Fruit fly (Drosophila melanogaster) whole organism, embryonic: ENCODE measurements around the gene Cyp28d2.
A peak's percentile ranks its signal among the peaks of the same experiment; 100 is the strongest.

ENCODE experiments used
- Atf-2 ChIP-seq: fragments of 200-800 bp; sonication (Bioruptor generic); optimal IDR thresholded peaks from 2 replicates; lab custom pipeline; 2016; ENCODE audit warnings: missing biosample characterization, missing genetic modification characterization
- B-H1 ChIP-seq: fragments of 200-800 bp; sonication (Bioruptor generic); IDR thresholded peaks from 3 replicates; pipeline ENCODE4 v1.3.6; 2022; ENCODE audit warnings: missing biosample characterization, missing genetic modification characterization
- CG10147 ChIP-seq: fragments of 200-800 bp; sonication (Bioruptor generic); optimal IDR thresholded peaks from 2 replicates; lab custom pipeline; 2019; ENCODE audit warnings: missing biosample characterization, mild to moderate bottlenecking, missing genetic modification characterization, moderate library complexity
- CG12219 ChIP-seq: fragments of 200-800 bp; sonication (Bioruptor generic); optimal IDR thresholded peaks from 3 replicates; lab custom pipeline; 2018; ENCODE audit warnings: missing biosample characterization, mild to moderate bottlenecking, missing genetic modification characterization
- CG12942 ChIP-seq: fragments of 200-800 bp; sonication (Bioruptor generic); optimal IDR thresholded peaks from 3 replicates; lab custom pipeline; 2016; ENCODE audit warnings: missing biosample characterization, missing genetic modification characterization
- CG13296 ChIP-seq: fragments of 200-800 bp; sonication (Bioruptor generic); optimal IDR thresholded peaks from 3 replicates; lab custom pipeline; 2018; ENCODE audit warnings: missing biosample characterization, mild to moderate bottlenecking, missing genetic modification characterization
- CG15073 ChIP-seq: fragments of 200-800 bp; sonication (Bioruptor generic); optimal IDR thresholded peaks from 2 replicates; lab custom pipeline; 2016; ENCODE audit warnings: missing biosample characterization, missing genetic modification characterization
- CG17385 ChIP-seq: fragments of 200-800 bp; sonication (Bioruptor generic); optimal IDR thresholded peaks from 3 replicates; lab custom pipeline; 2018; ENCODE audit warnings: missing biosample characterization, mild to moderate bottlenecking, missing genetic modification characterization
- CG18599 ChIP-seq: fragments of 200-800 bp; sonication (Bioruptor generic); optimal IDR thresholded peaks from 3 replicates; lab custom pipeline; 2017; ENCODE audit warnings: missing biosample characterization, missing genetic modification characterization, mild to moderate bottlenecking, moderate library complexity, missing genetic modification reagents
- CG2199 ChIP-seq: fragments of 200-800 bp; sonication (Bioruptor generic); IDR thresholded peaks from 3 replicates; pipeline ENCODE4 v1.3.6; 2022; ENCODE audit warnings: missing biosample characterization, missing genetic modification characterization
- CG2202 ChIP-seq: fragments of 200-800 bp; sonication (Bioruptor generic); optimal IDR thresholded peaks from 2 replicates; lab custom pipeline; 2018; ENCODE audit warnings: missing biosample characterization, mild to moderate bottlenecking, missing genetic modification characterization
- CG30431 ChIP-seq: fragments of 200-800 bp; sonication (Bioruptor generic); optimal IDR thresholded peaks from 2 replicates; lab custom pipeline; 2017; ENCODE audit warnings: missing biosample characterization, missing genetic modification characterization
- CG34376 ChIP-seq: fragments of 200-800 bp; sonication (Bioruptor generic); optimal IDR thresholded peaks from 2 replicates; lab custom pipeline; 2018; ENCODE audit warnings: missing biosample characterization, mild to moderate bottlenecking, missing genetic modification characterization
- CG42726 ChIP-seq: fragments of 200-800 bp; sonication (Bioruptor generic); IDR thresholded peaks from 2 replicates; pipeline ENCODE4 v1.3.6; 2022; ENCODE audit warnings: missing biosample characterization, missing genetic modification characterization; ENCODE audit not compliant: partially characterized antibody
- CG43689 ChIP-seq: fragments of 200-800 bp; sonication (Bioruptor generic); IDR thresholded peaks from 2 replicates; pipeline ENCODE4 v1.3.6; 2022; ENCODE audit warnings: missing biosample characterization, missing genetic modification characterization
- CG7372 ChIP-seq: fragments of 200-800 bp; sonication (Bioruptor generic); IDR thresholded peaks from 2 replicates; pipeline ENCODE4 v1.3.6; 2022; ENCODE audit warnings: missing biosample characterization, missing genetic modification characterization
- CG7786 ChIP-seq: fragments of 200-800 bp; sonication (Bioruptor generic); optimal IDR thresholded peaks from 2 replicates; lab custom pipeline; 2016; ENCODE audit warnings: missing biosample characterization, missing genetic modification characterization
- CG8281 ChIP-seq: fragments of 200-800 bp; sonication (Bioruptor generic); optimal IDR thresholded peaks from 2 replicates; lab custom pipeline; 2018; ENCODE audit warnings: missing biosample characterization, mild to moderate bottlenecking, missing genetic modification characterization, moderate library complexity
- CG8388 ChIP-seq: fragments of 200-800 bp; sonication (Bioruptor generic); optimal IDR thresholded peaks from 2 replicates; lab custom pipeline; 2019; ENCODE audit warnings: missing biosample characterization, mild to moderate bottlenecking, missing genetic modification characterization, moderate library complexity
- CG9609 ChIP-seq: fragments of 200-800 bp; sonication (Bioruptor generic); optimal IDR thresholded peaks from 3 replicates; lab custom pipeline; 2016; ENCODE audit warnings: missing biosample characterization, missing genetic modification characterization
- CTCF ChIP-seq: fragments of 200-800 bp; sonication (Bioruptor generic); optimal IDR thresholded peaks from 2 replicates; lab custom pipeline; 2017; ENCODE audit warnings: missing biosample characterization, mild to moderate bottlenecking, missing genetic modification characterization, moderate library complexity
- D ChIP-seq, 2 experiments: fragments of 200-800 bp in 1 of 2; fragments of >200 bp in 1 of 2; sonication (Bioruptor generic) in 1 of 2; optimal IDR thresholded peaks; 2 replicates in 1 of 2; 3 replicates in 1 of 2; lab custom pipeline; 2017; ENCODE audit warnings: mild to moderate bottlenecking in 1 of 2, missing biosample characterization in 1 of 2, missing genetic modification characterization in 1 of 2, missing genetic modification reagents in 1 of 2
- D19B ChIP-seq: fragments of 200-800 bp; sonication (Bioruptor generic); optimal IDR thresholded peaks from 2 replicates; lab custom pipeline; 2017; ENCODE audit warnings: missing biosample characterization, mild to moderate bottlenecking, missing genetic modification characterization
- Dp ChIP-seq: fragments of 200-800 bp; sonication (Bioruptor generic); optimal IDR thresholded peaks from 2 replicates; lab custom pipeline; 2018; ENCODE audit warnings: missing biosample characterization, mild to moderate bottlenecking, missing genetic modification characterization, moderate library complexity
- HLH3B ChIP-seq: fragments of 200-800 bp; sonication (Bioruptor generic); IDR thresholded peaks from 2 replicates; pipeline ENCODE4 v1.3.6; 2022; ENCODE audit warnings: missing biosample characterization, missing genetic modification characterization
- HLH4C ChIP-seq: fragments of 200-800 bp; sonication (Bioruptor generic); IDR thresholded peaks from 3 replicates; pipeline ENCODE4 v1.3.6; 2022; ENCODE audit warnings: missing biosample characterization, missing genetic modification characterization; ENCODE audit not compliant: partially characterized antibody
- HLH54F ChIP-seq: fragments of 200-800 bp; sonication (Bioruptor generic); optimal IDR thresholded peaks from 3 replicates; lab custom pipeline; 2016; ENCODE audit warnings: missing biosample characterization, missing genetic modification characterization
- HLHmδ ChIP-seq: fragments of 200-800 bp; sonication (Bioruptor generic); optimal IDR thresholded peaks from 2 replicates; lab custom pipeline; 2018; ENCODE audit warnings: missing biosample characterization, mild to moderate bottlenecking, missing genetic modification characterization, moderate library complexity
- Lhr ChIP-seq: fragments of 200-800 bp; sonication (Bioruptor generic); optimal IDR thresholded peaks from 3 replicates; lab custom pipeline; 2017; ENCODE audit warnings: mild to moderate bottlenecking, missing biosample characterization, missing genetic modification reagents, missing genetic modification characterization
- Meics ChIP-seq: fragments of 200-800 bp; sonication (Bioruptor generic); optimal IDR thresholded peaks from 2 replicates; lab custom pipeline; 2017; ENCODE audit warnings: missing biosample characterization, mild to moderate bottlenecking, missing genetic modification characterization
- Side ChIP-seq: fragments of 200-800 bp; sonication (Bioruptor generic); optimal IDR thresholded peaks from 2 replicates; lab custom pipeline; 2016; ENCODE audit warnings: missing biosample characterization, missing genetic modification characterization
- Sin3A ChIP-seq: fragments of >200 bp; optimal IDR thresholded peaks from 2 replicates; lab custom pipeline; 2018
- Six4 ChIP-seq: fragments of 200-800 bp; sonication (Bioruptor generic); optimal IDR thresholded peaks from 2 replicates; lab custom pipeline; 2016; ENCODE audit warnings: missing biosample characterization, missing genetic modification characterization
- Sry-β ChIP-seq: fragments of 200-800 bp; sonication (Bioruptor generic); optimal IDR thresholded peaks from 2 replicates; lab custom pipeline; 2018; ENCODE audit warnings: missing biosample characterization, mild to moderate bottlenecking, missing genetic modification characterization, moderate library complexity
- TFAM ChIP-seq: fragments of 200-800 bp; sonication (Bioruptor generic); optimal IDR thresholded peaks from 2 replicates; lab custom pipeline; 2017; ENCODE audit warnings: missing biosample characterization, missing genetic modification characterization, inconsistent platforms
- YL-1 ChIP-seq: fragments of 200-800 bp; sonication (Bioruptor generic); optimal IDR thresholded peaks from 3 replicates; lab custom pipeline; 2017; ENCODE audit warnings: missing biosample characterization, mild to moderate bottlenecking, missing genetic modification characterization
- bbx ChIP-seq: fragments of 200-800 bp; sonication (Bioruptor generic); IDR thresholded peaks from 2 replicates; pipeline ENCODE4 v1.3.6; 2022; ENCODE audit warnings: missing biosample characterization, missing genetic modification characterization; ENCODE audit not compliant: partially characterized antibody
- chif ChIP-seq, 2 experiments: fragments of 200-800 bp; sonication (Bioruptor generic); optimal IDR thresholded peaks; 3 replicates each; lab custom pipeline; 2016; ENCODE audit warnings: missing biosample characterization in 2 of 2, missing genetic modification characterization in 2 of 2
- croc ChIP-seq: fragments of 200-800 bp; sonication (Bioruptor generic); conservative IDR thresholded peaks from 3 replicates; pipeline ENCODE4 v1.3.6; 2022; ENCODE audit warnings: missing biosample characterization, missing genetic modification characterization
- dati ChIP-seq: fragments of 200-800 bp; sonication (Bioruptor generic); IDR thresholded peaks from 2 replicates; pipeline ENCODE4 v1.3.6; 2022; ENCODE audit warnings: missing biosample characterization, missing genetic modification characterization
- her ChIP-seq: fragments of 200-800 bp; sonication (Bioruptor generic); optimal IDR thresholded peaks from 2 replicates; lab custom pipeline; 2016; ENCODE audit warnings: missing biosample characterization, missing genetic modification characterization
- oc ChIP-seq: fragments of 200-800 bp; sonication (Bioruptor generic); optimal IDR thresholded peaks from 2 replicates; lab custom pipeline; 2018; ENCODE audit warnings: missing biosample characterization, mild to moderate bottlenecking, missing genetic modification characterization, moderate library complexity
- pho ChIP-seq: fragments of 200-800 bp; sonication (Bioruptor generic); optimal IDR thresholded peaks from 2 replicates; lab custom pipeline; 2016; ENCODE audit warnings: missing biosample characterization, missing genetic modification characterization
- repo ChIP-seq: fragments of 200-800 bp; sonication (Bioruptor generic); optimal IDR thresholded peaks from 2 replicates; lab custom pipeline; 2016; ENCODE audit warnings: missing biosample characterization, missing genetic modification characterization
- schlank ChIP-seq: fragments of 200-800 bp; sonication (Bioruptor generic); optimal IDR thresholded peaks from 2 replicates; lab custom pipeline; 2018; ENCODE audit warnings: missing biosample characterization, mild to moderate bottlenecking, missing genetic modification characterization
- sens ChIP-seq: fragments of 200-800 bp; sonication (Bioruptor generic); peaks from one replicate; lab custom pipeline; 2016; ENCODE audit warnings: missing biosample characterization, missing genetic modification characterization
- sens-2 ChIP-seq: fragments of 200-800 bp; sonication (Bioruptor generic); IDR thresholded peaks from 2 replicates; pipeline ENCODE4 v1.3.6; 2022; ENCODE audit warnings: missing biosample characterization, missing genetic modification characterization
- shn ChIP-seq: fragments of 200-800 bp; sonication (Bioruptor generic); optimal IDR thresholded peaks from 3 replicates; lab custom pipeline; 2016; ENCODE audit warnings: missing biosample characterization, missing genetic modification characterization
- so ChIP-seq: fragments of 200-800 bp; sonication (Bioruptor generic); IDR thresholded peaks from 3 replicates; pipeline ENCODE4 v1.3.6; 2022; ENCODE audit warnings: missing biosample characterization, missing genetic modification characterization
- tap ChIP-seq: fragments of 200-800 bp; optimal IDR thresholded peaks from 3 replicates; lab custom pipeline; 2019; ENCODE audit warnings: missing biosample characterization, mild to moderate bottlenecking, missing genetic modification characterization, moderate library complexity
- trh ChIP-seq: fragments of 200-800 bp; sonication (Bioruptor generic); optimal IDR thresholded peaks from 2 replicates; lab custom pipeline; 2016; ENCODE audit warnings: missing biosample characterization, missing genetic modification characterization

Gene Cyp28d2

dm6 chr2L:5237175-5237753 is 30.2 kb downstream of the Cyp28d2 start (continued):
- TF ChIP-seq CG7372 (no peak), CTCF (GFP tag; lab: Kevin White, UChicago) (no peak), CG43689 (GFP tag; lab: Robert Waterston, UW) (no peak), HLHmδ (peak; percentile 90), schlank (tag; lab: Kevin White, UChicago) (no peak), D (optimal IDR thresholded peaks at IDR 0.05; lab: Kevin White, UChicago) (no peak), D (GFP tag; optimal IDR thresholded peaks at IDR 0.05; lab: Kevin White, UChicago) (no peak), Side (GFP tag; lab: Kevin White, UChicago) (no peak), B-H1 (GFP tag; lab: Robert Waterston, UW) (no peak; the same call in 2 of the 3 replicates), CG2199 (peak; percentile 87), CG2202 (tag; lab: Kevin White, UChicago) (peak; percentile 7), CG30431 (no peak), Six4 (GFP tag; lab: Kevin White, UChicago) (peak; percentile 10), oc (tag; lab: Kevin White, UChicago) (no peak), HLH3B (GFP tag; lab: Robert Waterston, UW) (no peak; the same call in 1 of the 2 replicates), dati (no peak), CG15073 (GFP tag; lab: Kevin White, UChicago) (no peak), CG42726 (no peak), repo (GFP tag; lab: Kevin White, UChicago) (no peak), Sry-β (GFP tag; lab: Kevin White, UChicago) (no peak), HLH54F (no peak), bbx (GFP tag; lab: Robert Waterston, UW) (peak; percentile 46; the same call in 1 of the 2 replicates), CG13296 (no peak), CG8281 (no peak), tap (tag; lab: Kevin White, UChicago) (peak; percentile 9), CG17385 (GFP tag; lab: Kevin White, UChicago) (peak; percentile 59), so (GFP tag; lab: Robert Waterston, UW) (peak; percentile 58; the same call in 1 of the 3 replicates), CG8388 (GFP tag; lab: Kevin White, UChicago) (peak; percentile 6), chif (GFP tag; optimal IDR thresholded peaks at IDR 0.05; lab: Kevin White, UChicago) (no peak), CG12942 (GFP tag; lab: Kevin White, UChicago) (no peak), YL-1 (GFP tag; lab: Kevin White, UChicago) (no peak), Sin3A (lab: Kevin White, UChicago) (no peak), pho (GFP tag; lab: Kevin White, UChicago) (no peak), trh (GFP tag; lab: Kevin White, UChicago) (no peak), her (GFP tag; lab: Kevin White, UChicago) (no peak), CG9609 (GFP tag; lab: Kevin White, UChicago) (no peak), shn (no peak), CG18599 (GFP tag; lab: Kevin White, UChicago) (no peak), sens-2 (no peak), TFAM (GFP tag; lab: Kevin White, UChicago) (no peak), CG12219 (GFP tag; lab: Kevin White, UChicago) (peak; percentile 39), D19B (no peak), CG10147 (GFP tag; lab: Kevin White, UChicago) (no peak), HLH4C (GFP tag; lab: Robert Waterston, UW) (0 out of 3 replicates have a peak, but pooled peaks have one; percentile 14), Meics (GFP tag; lab: Kevin White, UChicago) (no peak), croc (GFP tag; lab: Robert Waterston, UW) (no peak), Atf-2 (GFP tag; lab: Kevin White, UChicago) (no peak), CG7786 (no peak), CG34376 (GFP tag; lab: Kevin White, UChicago) (peak; percentile 10), Lhr (GFP tag; lab: Kevin White, UChicago) (no peak), Dp (GFP tag; lab: Kevin White, UChicago) (no peak), sens (peak; percentile 64)
